Fruit fly (Drosophila melanogaster): ENCODE results near the gene jub.

Gene jub

DNA sequence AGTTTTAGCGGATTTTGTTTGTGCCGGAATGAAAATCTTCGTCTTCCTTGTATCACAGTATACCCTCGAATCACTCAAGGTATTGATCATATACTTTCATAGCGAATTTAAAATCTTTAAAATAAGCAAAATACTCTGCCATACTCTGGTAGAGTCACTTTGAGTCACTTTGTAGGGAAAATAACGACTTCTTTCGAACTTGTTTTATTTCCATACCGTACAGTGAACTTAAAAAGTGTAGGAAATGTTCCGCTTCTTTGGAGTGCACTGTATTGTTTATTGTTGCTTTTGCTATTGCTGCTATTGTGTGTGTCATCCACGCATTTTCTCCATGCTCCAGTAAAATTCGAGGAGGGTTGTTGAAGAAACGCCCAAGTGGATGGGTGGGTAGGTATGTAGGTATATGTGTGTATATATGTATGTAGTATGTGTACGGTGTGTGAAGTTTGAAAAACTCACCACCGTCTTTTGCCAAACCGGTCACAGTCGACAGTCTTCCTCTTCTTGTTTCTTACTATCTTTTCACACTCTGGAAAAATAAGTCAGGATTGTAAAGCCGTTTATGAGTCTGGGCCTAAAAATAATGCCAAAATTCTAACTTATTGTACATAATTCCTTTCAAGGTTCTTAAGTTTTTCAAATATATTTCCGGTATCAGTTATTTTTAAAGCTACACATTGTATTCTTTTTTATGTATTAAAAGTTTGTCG is 41.0 kb downstream of the jub start (continued):
- TF ChIP-seq CG18599 (GFP tag; optimal IDR thresholded peaks at IDR 0.05), result peak; percentile 73
- TF ChIP-seq peb (GFP tag; IDR thresholded peaks at IDR 0.05), result peak; percentile 38; the same call in 1 of the 2 replicates
- no peak for TF ChIP-seq CG2199 (GFP tag; IDR thresholded peaks at IDR 0.05)
- peak; percentile 17 for TF ChIP-seq CG12071 (GFP tag; optimal IDR thresholded peaks at IDR 0.05)
- no peak for TF ChIP-seq ab (GFP tag; optimal IDR thresholded peaks at IDR 0.05)
- no peak for TF ChIP-seq CG15696 (tag; optimal IDR thresholded peaks at IDR 0.05)
- TF ChIP-seq CG8290 (GFP tag; optimal IDR thresholded peaks at IDR 0.05), result no peak
- peak in 1 of 2 experiments; percentile 39 for TF ChIP-seq CG8290 (tag; optimal IDR thresholded peaks at IDR 0.05)
- no peak for TF ChIP-seq Lhr (GFP tag; optimal IDR thresholded peaks at IDR 0.05)
- TF ChIP-seq Tbp (GFP tag; optimal IDR thresholded peaks at IDR 0.05), result no peak
- TF ChIP-seq chm (GFP tag; IDR thresholded peaks at IDR 0.05), result no peak
- no peak for TF ChIP-seq ara (GFP tag; IDR thresholded peaks at IDR 0.05)
- TF ChIP-seq run (tag; optimal IDR thresholded peaks at IDR 0.05), result no peak
- TF ChIP-seq Oli (tag; optimal IDR thresholded peaks at IDR 0.05), result peak; percentile 58
- peak; percentile 59 for TF ChIP-seq CG1603 (tag; optimal IDR thresholded peaks at IDR 0.05)
- TF ChIP-seq odd (GFP tag; optimal IDR thresholded peaks at IDR 0.05), result no peak
- no peak for TF ChIP-seq Hr78 (GFP tag; optimal IDR thresholded peaks at IDR 0.05)
- TF ChIP-seq CG32532 (GFP tag; IDR thresholded peaks at IDR 0.05), result no peak
- no peak for TF ChIP-seq Trl (optimal IDR thresholded peaks at IDR 0.05)
- no peak for TF ChIP-seq Trl (GFP tag; optimal IDR thresholded peaks at IDR 0.05)
- TF ChIP-seq Max (GFP tag; optimal IDR thresholded peaks at IDR 0.05), result no peak
- no peak for TF ChIP-seq CG13775 (GFP tag; optimal IDR thresholded peaks at IDR 0.05)
- no peak for TF ChIP-seq ato (GFP tag; IDR thresholded peaks at IDR 0.05; ENCODE audit: partially characterized antibody)
- TF ChIP-seq CG12299 (tag; optimal IDR thresholded peaks at IDR 0.05), result no peak
- TF ChIP-seq sens-2 (GFP tag; IDR thresholded peaks at IDR 0.05), result no peak
- TF ChIP-seq CrebB (tag; optimal IDR thresholded peaks at IDR 0.05), result no peak
- TF ChIP-seq sens (GFP tag), result peak; percentile 88
- TF ChIP-seq CG13894 (tag; optimal IDR thresholded peaks at IDR 0.05), result peak; percentile 37
- no peak for TF ChIP-seq cato (GFP tag; optimal IDR thresholded peaks at IDR 0.05; ENCODE audit: borderline replicate concordance)
- no peak for TF ChIP-seq unc-4 (GFP tag; IDR thresholded peaks at IDR 0.05; ENCODE audit: partially characterized antibody)
- no peak for TF ChIP-seq CG33213 (GFP tag; optimal IDR thresholded peaks at IDR 0.05)
- TF ChIP-seq NfI (GFP tag; optimal IDR thresholded peaks at IDR 0.05), result no peak
- TF ChIP-seq CHES-1-like (GFP tag; optimal IDR thresholded peaks at IDR 0.05), result no peak
- no peak for TF ChIP-seq trem (tag; optimal IDR thresholded peaks at IDR 0.05)
- TF ChIP-seq tap (tag; optimal IDR thresholded peaks at IDR 0.05), result peak; percentile 2
- no peak for TF ChIP-seq CG18011 (GFP tag; optimal IDR thresholded peaks at IDR 0.05)
- peak; percentile 51 for TF ChIP-seq ATbp (GFP tag; optimal IDR thresholded peaks at IDR 0.05)
- TF ChIP-seq CG3726 (GFP tag; IDR thresholded peaks at IDR 0.05), result no peak
- peak; percentile 34 for TF ChIP-seq pnt (GFP tag; optimal IDR thresholded peaks at IDR 0.05)
- no peak for TF ChIP-seq br (optimal IDR thresholded peaks at IDR 0.05)
- no peak for TF ChIP-seq crol (GFP tag; IDR thresholded peaks at IDR 0.05)
- TF ChIP-seq Aef1 (GFP tag; IDR thresholded peaks at IDR 0.05), result peak; percentile 13; the same call in 1 of the 3 replicates
- no peak for TF ChIP-seq Mad (GFP tag; optimal IDR thresholded peaks at IDR 0.05)
- TF ChIP-seq her (GFP tag; optimal IDR thresholded peaks at IDR 0.05), result no peak
- TF ChIP-seq Gug (GFP tag; IDR thresholded peaks at IDR 0.05), result no peak
- no peak for TF ChIP-seq CG32767 (GFP tag; IDR thresholded peaks at IDR 0.05)
- no peak for TF ChIP-seq Myb (GFP tag; optimal IDR thresholded peaks at IDR 0.05)
- TF ChIP-seq CG12391 (tag; optimal IDR thresholded peaks at IDR 0.05), result peak; percentile 39
- no peak for TF ChIP-seq CG6272 (GFP tag; IDR thresholded peaks at IDR 0.05)
- TF ChIP-seq Oaz (GFP tag; IDR thresholded peaks at IDR 0.05), result no peak
- peak; percentile 23; the same call in 1 of the 2 replicates for TF ChIP-seq Ada2b (GFP tag; IDR thresholded peaks at IDR 0.05)
- TF ChIP-seq CTCF (GFP tag; optimal IDR thresholded peaks at IDR 0.05), result no peak

Data from whole organism, embryonic.